Worm (Caenorhabditis elegans) whole organism, L1 larva: ENCODE data around the gene F20H11.1.

ENCODE experiments used
- C04F5.9 ChIP-seq: sonication (generic microtip); optimal IDR thresholded peaks from 2 replicates; lab custom pipeline; 2016; ENCODE audit warnings: missing genetic modification characterization, missing compliant biosample characterization
- C16A3.4 ChIP-seq: fragments of 150-350 bp; optimal IDR thresholded peaks from 2 replicates; lab custom pipeline; 2014; ENCODE audit warnings: missing biosample characterization, missing genetic modification characterization
- Y116A8C.19 ChIP-seq: sonication (generic microtip); optimal IDR thresholded peaks from 2 replicates; lab custom pipeline; 2016; ENCODE audit warnings: missing compliant biosample characterization, missing genetic modification characterization, borderline replicate concordance
- aha-1 ChIP-seq: fragments of 150-350 bp; optimal IDR thresholded peaks from 2 replicates; lab custom pipeline; 2014; ENCODE audit warnings: missing biosample characterization, missing genetic modification characterization
- alr-1 ChIP-seq: fragments of 200-800 bp; sonication (Bioruptor generic); optimal IDR thresholded peaks from 2 replicates; lab custom pipeline; 2018; ENCODE audit warnings: borderline replicate concordance, mild to moderate bottlenecking, missing genetic modification characterization, missing compliant biosample characterization
- aly-2 ChIP-seq: fragments of 150-350 bp; optimal IDR thresholded peaks from 2 replicates; lab custom pipeline; 2014; ENCODE audit warnings: missing biosample characterization, missing genetic modification characterization
- ama-1 ChIP-seq: fragments of 150-350 bp; optimal IDR thresholded peaks from 2 replicates; lab custom pipeline; 2014
- ceh-63 ChIP-seq: fragments of 200-800 bp; sonication (Bioruptor generic); optimal IDR thresholded peaks from 2 replicates; lab custom pipeline; 2018; ENCODE audit warnings: mild to moderate bottlenecking, missing genetic modification characterization, missing compliant biosample characterization
- ceh-8 ChIP-seq: fragments of 200-800 bp; sonication (Bioruptor generic); optimal IDR thresholded peaks from 2 replicates; lab custom pipeline; 2018; ENCODE audit warnings: mild to moderate bottlenecking, missing genetic modification characterization, moderate library complexity, missing compliant biosample characterization
- ceh-88 ChIP-seq: fragments of 200-800 bp; sonication (Bioruptor generic); IDR thresholded peaks from 2 replicates; pipeline ENCODE4 v1.3.6; 2022; ENCODE audit warnings: missing genetic modification characterization, missing compliant biosample characterization
- ceh-90 ChIP-seq: sonication (generic microtip); optimal IDR thresholded peaks from 2 replicates; lab custom pipeline; 2016; ENCODE audit warnings: missing genetic modification characterization, missing compliant biosample characterization
- ces-1 ChIP-seq: fragments of 150-350 bp; optimal IDR thresholded peaks from 2 replicates; lab custom pipeline; 2014; ENCODE audit warnings: missing biosample characterization, missing genetic modification reagents, missing genetic modification characterization
- dpl-1 ChIP-seq, 3 experiments: fragments of 150-350 bp in 2 of 3; sonication (generic microtip) in 1 of 3; optimal IDR thresholded peaks; 2 replicates each; lab custom pipeline; 2014 to 2017; ENCODE audit warnings: missing biosample characterization in 3 of 3, missing genetic modification characterization in 3 of 3, missing genetic modification reagents in 3 of 3
- efl-1 ChIP-seq, 4 experiments: fragments of 150-350 bp; optimal IDR thresholded peaks in 3 of 4; peaks in 1 of 4; 1 replicate in 1 of 4; 2 replicates in 3 of 4; lab custom pipeline; 2014; ENCODE audit warnings: missing biosample characterization in 2 of 4, missing genetic modification characterization in 2 of 4, missing genetic modification reagents in 2 of 4
- efl-3 ChIP-seq: fragments of 200-800 bp; sonication (Bioruptor generic); optimal IDR thresholded peaks from 2 replicates; lab custom pipeline; 2018; ENCODE audit warnings: mild to moderate bottlenecking, missing genetic modification characterization, missing compliant biosample characterization
- egl-13 ChIP-seq: sonication (generic microtip); optimal IDR thresholded peaks from 2 replicates; lab custom pipeline; 2016; ENCODE audit warnings: missing genotype, missing genetic modification reagents, missing genetic modification characterization, missing compliant biosample characterization
- egl-27 ChIP-seq, 2 experiments: fragments of 150-350 bp in 1 of 2; sonication (generic microtip); optimal IDR thresholded peaks; 3 replicates each; lab custom pipeline; 2017 to 2018; ENCODE audit warnings: missing biosample characterization in 2 of 2, missing genetic modification characterization in 2 of 2, missing genetic modification reagents in 2 of 2
- ets-5 ChIP-seq: fragments of 200-800 bp; sonication (Bioruptor generic); IDR thresholded peaks from 2 replicates; pipeline ENCODE4 v1.3.6; 2022; ENCODE audit warnings: missing genetic modification characterization, missing compliant biosample characterization
- fkh-8 ChIP-seq: sonication (generic microtip); optimal IDR thresholded peaks from 2 replicates; lab custom pipeline; 2016; ENCODE audit warnings: mild to moderate bottlenecking, missing genetic modification characterization, missing compliant biosample characterization
- grh-1 ChIP-seq: fragments of 200-800 bp; sonication (Bioruptor generic); IDR thresholded peaks from 2 replicates; pipeline ENCODE4 v1.3.6; 2022; ENCODE audit warnings: missing genetic modification reagents, missing genetic modification characterization, missing compliant biosample characterization
- hlh-4 ChIP-seq: sonication (generic microtip); optimal IDR thresholded peaks from 2 replicates; lab custom pipeline; 2016; ENCODE audit warnings: mild to moderate bottlenecking, missing genetic modification characterization, missing compliant biosample characterization
- hpl-2 ChIP-seq: fragments of 150-350 bp; optimal IDR thresholded peaks from 2 replicates; lab custom pipeline; 2014; ENCODE audit warnings: missing biosample characterization, missing genetic modification reagents, missing genetic modification characterization
- isw-1 ChIP-seq: fragments of 200-800 bp; sonication (Bioruptor generic); IDR thresholded peaks from 2 replicates; pipeline ENCODE4 v1.3.6; 2022; ENCODE audit warnings: missing genetic modification characterization, missing compliant biosample characterization
- jun-1 ChIP-seq: fragments of 150-350 bp; optimal IDR thresholded peaks from 2 replicates; lab custom pipeline; 2014; ENCODE audit warnings: missing biosample characterization, missing genetic modification reagents, missing genetic modification characterization
- lin-14 ChIP-seq: fragments of 200-800 bp; sonication (Bioruptor generic); optimal IDR thresholded peaks from 2 replicates; lab custom pipeline; 2018; ENCODE audit warnings: mild to moderate bottlenecking, missing genetic modification characterization, moderate library complexity, missing compliant biosample characterization
- lin-35 ChIP-seq, 2 experiments: fragments of 150-350 bp; optimal IDR thresholded peaks; 2 replicates each; lab custom pipeline; 2014; ENCODE audit warnings: missing biosample characterization in 2 of 2, missing genetic modification characterization in 2 of 2, missing genetic modification reagents in 2 of 2
- lin-39 ChIP-seq: fragments of 150-350 bp; optimal IDR thresholded peaks from 2 replicates; lab custom pipeline; 2014; ENCODE audit warnings: missing biosample characterization, missing genetic modification reagents, missing genetic modification characterization
- lir-3 ChIP-seq: sonication (generic microtip); optimal IDR thresholded peaks from 2 replicates; lab custom pipeline; 2016; ENCODE audit warnings: mild to moderate bottlenecking, missing genetic modification characterization, moderate library complexity, missing compliant biosample characterization; ENCODE audit not compliant: poor library complexity
- lsy-2 ChIP-seq, 2 experiments: fragments of 150-350 bp; optimal IDR thresholded peaks; 2 replicates each; lab custom pipeline; 2014; ENCODE audit warnings: missing biosample characterization in 2 of 2, missing genetic modification characterization in 2 of 2
- mef-2 ChIP-seq: fragments of 150-350 bp; optimal IDR thresholded peaks from 2 replicates; lab custom pipeline; 2014; ENCODE audit warnings: missing biosample characterization, missing genetic modification characterization
- nhr-12 ChIP-seq: sonication (generic microtip); optimal IDR thresholded peaks from 2 replicates; lab custom pipeline; 2017; ENCODE audit warnings: missing biosample characterization, missing genetic modification characterization
- nhr-237 ChIP-seq: fragments of 150-350 bp; optimal IDR thresholded peaks from 2 replicates; lab custom pipeline; 2014; ENCODE audit warnings: missing biosample characterization, missing genetic modification characterization
- nhr-28 ChIP-seq: fragments of 150-350 bp; optimal IDR thresholded peaks from 2 replicates; lab custom pipeline; 2014; ENCODE audit warnings: missing biosample characterization, missing genetic modification characterization
- nhr-77 ChIP-seq: fragments of 150-350 bp; optimal IDR thresholded peaks from 2 replicates; lab custom pipeline; 2014; ENCODE audit warnings: missing biosample characterization, missing genetic modification characterization
- nhr-84 ChIP-seq: sonication (generic microtip); optimal IDR thresholded peaks from 2 replicates; lab custom pipeline; 2017; ENCODE audit warnings: missing biosample characterization, missing genetic modification characterization
- nhr-85 ChIP-seq: sonication (generic microtip); peaks from one replicate; lab custom pipeline; 2016; ENCODE audit warnings: missing genetic modification characterization, inconsistent platforms, missing compliant biosample characterization
- nhr-90 ChIP-seq: sonication (generic microtip); optimal IDR thresholded peaks from 2 replicates; lab custom pipeline; 2016; ENCODE audit warnings: mild to moderate bottlenecking, missing genetic modification characterization, missing compliant biosample characterization; ENCODE audit not compliant: poor library complexity
- rnt-1 ChIP-seq: sonication (generic microtip); optimal IDR thresholded peaks from 2 replicates; lab custom pipeline; 2016; ENCODE audit warnings: mild to moderate bottlenecking, missing genetic modification characterization, moderate library complexity, missing compliant biosample characterization
- snpc-4 ChIP-seq: fragments of 150-350 bp; optimal IDR thresholded peaks from 2 replicates; lab custom pipeline; 2014; ENCODE audit warnings: missing biosample characterization, missing genetic modification characterization
- snu-23 ChIP-seq: sonication (generic microtip); optimal IDR thresholded peaks from 2 replicates; lab custom pipeline; 2016; ENCODE audit warnings: missing genetic modification characterization, missing compliant biosample characterization
- sptf-1 ChIP-seq: fragments of 150-350 bp; optimal IDR thresholded peaks from 2 replicates; lab custom pipeline; 2014; ENCODE audit warnings: missing biosample characterization, missing genetic modification characterization
- unc-130 ChIP-seq: fragments of 150-350 bp; optimal IDR thresholded peaks from 2 replicates; lab custom pipeline; 2017; ENCODE audit warnings: missing biosample characterization, missing genetic modification characterization, inconsistent platforms
- unc-30 ChIP-seq: sonication (generic microtip); optimal IDR thresholded peaks from 2 replicates; lab custom pipeline; 2017; ENCODE audit warnings: missing biosample characterization, missing genetic modification characterization
- unc-62 ChIP-seq: fragments of 150-350 bp; optimal IDR thresholded peaks from 2 replicates; lab custom pipeline; 2014; ENCODE audit warnings: missing biosample characterization, missing genetic modification reagents, missing genetic modification characterization
- unc-86 ChIP-seq: sonication (generic microtip); optimal IDR thresholded peaks from 2 replicates; lab custom pipeline; 2016; ENCODE audit warnings: missing genetic modification characterization, missing compliant biosample characterization
- unc-98 ChIP-seq: fragments of 200-800 bp; sonication (Bioruptor generic); IDR thresholded peaks from 2 replicates; pipeline ENCODE4 v1.3.6; 2022; ENCODE audit warnings: missing genetic modification characterization, missing compliant biosample characterization
- vab-15 ChIP-seq: sonication (generic microtip); optimal IDR thresholded peaks from 2 replicates; lab custom pipeline; 2017; ENCODE audit warnings: missing genotype, mild to moderate bottlenecking, missing genetic modification characterization, missing compliant biosample characterization

F20H11.1 gene

DNA sequence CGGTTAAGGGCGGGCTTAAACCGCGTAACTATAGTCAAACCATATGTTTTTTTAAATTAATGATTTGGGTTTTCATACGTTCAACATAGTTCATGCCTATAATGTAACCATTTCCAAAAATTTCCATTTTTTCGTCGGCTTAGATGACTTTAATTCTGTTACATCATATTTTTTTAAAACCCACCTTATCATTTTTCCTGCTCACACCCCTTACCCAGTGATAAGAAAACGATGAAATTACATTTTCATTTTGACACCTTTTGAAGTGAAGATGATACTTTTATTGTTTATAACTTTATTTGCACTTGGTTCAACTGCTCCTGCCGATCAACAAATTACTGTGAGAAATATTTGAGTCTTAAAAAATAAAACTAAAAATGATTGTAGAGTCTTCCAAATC is 20.3 kb upstream of the F20H11.1 start, which contains the start of gene ctsa-4.2 (continued):
- peak in 1 of 2 experiments; percentile 16 for TF ChIP-seq lin-35 (GFP tag; optimal IDR thresholded peaks at IDR 0.05; lab: Kevin White, UChicago)
- TF ChIP-seq, all 84 proteins: peak for 3

DNA sequence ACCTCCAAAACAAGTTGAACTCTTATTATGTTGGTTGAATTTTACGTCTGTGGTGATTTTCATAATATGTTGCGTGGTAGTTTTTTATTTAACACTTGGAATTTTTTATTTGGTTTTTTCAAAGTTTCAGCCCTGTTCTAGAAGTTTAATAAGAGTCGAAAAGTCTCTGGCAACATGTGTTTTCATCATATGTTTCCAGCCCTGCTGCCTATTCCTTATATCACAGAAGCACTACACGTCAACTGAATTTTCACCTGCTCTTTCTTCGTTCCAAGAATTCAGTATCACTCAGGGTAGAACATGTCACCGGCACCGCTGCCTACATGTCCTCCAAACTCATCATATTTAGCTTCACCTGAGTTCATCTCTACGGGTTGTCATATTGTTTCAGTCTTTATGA is 18.5 kb upstream of the F20H11.1 start, which contains the start of gene srh-40:
Gene srh-40 (plus strand): TSS at position 301 of the 400 bp plus-strand sequence.
- TF ChIP-seq hlh-4 (tag; lab: Kevin White, UChicago) (peak; percentile 43), ceh-90 (tag; lab: Kevin White, UChicago) (no peak)

DNA sequence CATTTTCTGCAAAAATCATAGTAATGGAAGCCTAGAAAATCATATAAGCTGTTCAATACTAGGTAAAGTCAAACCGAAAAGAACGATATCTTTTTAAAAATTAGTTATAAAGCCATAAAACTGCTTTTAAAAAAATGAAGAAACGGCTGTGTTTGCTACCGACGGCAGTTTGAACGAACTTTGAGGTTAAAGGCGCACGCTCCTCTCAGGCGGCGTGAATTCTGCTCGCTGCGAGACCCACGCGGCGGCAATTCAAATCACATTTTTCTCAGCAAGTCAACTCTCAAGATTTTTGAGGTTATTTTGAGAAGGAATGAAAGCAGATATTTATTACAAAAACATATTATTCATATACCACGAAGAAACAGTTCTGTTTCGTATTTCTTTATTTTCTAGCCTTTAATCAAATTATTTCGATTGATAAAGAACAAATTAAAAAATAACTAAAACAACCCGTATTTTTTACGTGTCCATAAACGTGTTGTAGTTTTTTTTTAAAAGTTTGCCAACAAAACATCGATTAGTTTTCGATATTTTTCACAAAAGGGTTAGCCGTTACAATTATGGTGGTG is 16.2 kb upstream of the F20H11.1 start, which contains the start of the genes mdh-2 and F20H11.4:
Gene mdh-2 (minus strand): TSS at position 6 of the 572 bp plus-strand sequence.
Gene F20H11.4 (plus strand): TSS at position 522 of the 572 bp plus-strand sequence.
- TF ChIP-seq mef-2 (tag; lab: Kevin White, UChicago) (no peak), nhr-237 (peak; percentile 59), Y116A8C.19 (no peak), sptf-1 (tag; lab: Kevin White, UChicago) (no peak), ces-1 (GFP tag; lab: Kevin White, UChicago) (no peak), grh-1 (no peak), ceh-88 (GFP tag; lab: Robert Waterston, UW) (no peak; the same call in 1 of the 2 replicates), rnt-1 (tag; lab: Kevin White, UChicago) (peak; percentile 86), aly-2 (tag; lab: Kevin White, UChicago) (peak; percentile 28), lir-3 (tag; lab: Kevin White, UChicago) (peak; percentile 68), ceh-90 (tag; lab: Kevin White, UChicago) (no peak), nhr-90 (tag; lab: Kevin White, UChicago) (peak; percentile 82), fkh-8 (tag; lab: Kevin White, UChicago) (peak; percentile 72), unc-130 (peak; percentile 57), alr-1 (tag; lab: Kevin White, UChicago) (no peak), isw-1 (GFP tag; lab: Robert Waterston, UW) (peak; percentile 74), hpl-2 (peak; percentile 23), egl-27 (tag; optimal IDR thresholded peaks at IDR 0.05; lab: Kevin White, UChicago) (no peak), efl-1 (optimal IDR thresholded peaks at IDR 0.05; lab: Kevin White, UChicago) (peak; percentile 85 to 97), efl-1 (GFP tag; optimal IDR thresholded peaks at IDR 0.05 in 1 of 2; lab: Kevin White, UChicago) (peak; percentile 96 to 99), unc-86 (tag; lab: Kevin White, UChicago) (peak; percentile 63), ama-1 (lab: Kevin White, UChicago) (no peak), lsy-2 (tag; optimal IDR thresholded peaks at IDR 0.05; lab: Kevin White, UChicago) (peak; percentile 86 to 93), unc-30 (tag; lab: Kevin White, UChicago) (no peak), nhr-85 (peak; percentile 92), snu-23 (GFP tag; lab: Kevin White, UChicago) (peak; percentile 91), ets-5 (GFP tag; lab: Robert Waterston, UW) (no peak), lin-14 (GFP tag; lab: Kevin White, UChicago) (peak; percentile 83), unc-98 (GFP tag; lab: Robert Waterston, UW) (no peak), ceh-8 (GFP tag; lab: Kevin White, UChicago) (no peak), unc-62 (GFP tag; lab: Kevin White, UChicago) (no peak), lin-35 (GFP tag; optimal IDR thresholded peaks at IDR 0.05; lab: Kevin White, UChicago) (peak; percentile 97 to 98), snpc-4 (tag; lab: Kevin White, UChicago) (peak; percentile 61), efl-3 (no peak), C16A3.4 (tag; lab: Kevin White, UChicago) (peak; percentile 86), dpl-1 (GFP tag; optimal IDR thresholded peaks at IDR 0.05; lab: Kevin White, UChicago) (peak; percentile 95 to 97 (median 95)), jun-1 (tag; lab: Kevin White, UChicago) (peak; percentile 63), egl-13 (tag; lab: Kevin White, UChicago) (peak; percentile 68), ceh-63 (no peak), C04F5.9 (tag; lab: Kevin White, UChicago) (no peak), aha-1 (tag; lab: Kevin White, UChicago) (no peak), nhr-28 (no peak), nhr-84 (tag; lab: Kevin White, UChicago) (no peak), nhr-77 (tag; lab: Kevin White, UChicago) (peak; percentile 63), vab-15 (tag; lab: Kevin White, UChicago) (no peak), nhr-12 (tag; lab: Kevin White, UChicago) (no peak), lin-39 (tag; lab: Kevin White, UChicago) (no peak)
